Fruit fly (Drosophila melanogaster) whole organism, embryonic: ENCODE results near the gene Ir92a.
A peak's percentile ranks its signal among the peaks of the same experiment; 100 is the strongest.

Experiments used
- Blimp-1 ChIP-seq: fragments of 200-800 bp; sonication (Bioruptor generic); optimal IDR thresholded peaks from 3 replicates; lab custom pipeline; 2018; ENCODE audit warnings: missing biosample characterization, missing genetic modification characterization, mild to moderate bottlenecking, moderate library complexity, missing genetic modification reagents
- BtbVII ChIP-seq: fragments of 200-800 bp; sonication (Bioruptor generic); optimal IDR thresholded peaks from 3 replicates; lab custom pipeline; 2017; ENCODE audit warnings: missing biosample characterization, mild to moderate bottlenecking, missing genetic modification characterization
- CG10565 ChIP-seq: fragments of 200-800 bp; sonication (Bioruptor generic); optimal IDR thresholded peaks from 3 replicates; lab custom pipeline; 2016; ENCODE audit warnings: missing biosample characterization, mild to moderate bottlenecking, missing genetic modification characterization
- CG11398 ChIP-seq: fragments of 200-800 bp; sonication (Bioruptor generic); optimal IDR thresholded peaks from 2 replicates; lab custom pipeline; 2016; ENCODE audit warnings: missing biosample characterization, missing genetic modification characterization
- CG12942 ChIP-seq: fragments of 200-800 bp; sonication (Bioruptor generic); optimal IDR thresholded peaks from 3 replicates; lab custom pipeline; 2016; ENCODE audit warnings: missing biosample characterization, missing genetic modification characterization
- CG13894 ChIP-seq: fragments of 200-800 bp; sonication (Bioruptor generic); optimal IDR thresholded peaks from 3 replicates; lab custom pipeline; 2018; ENCODE audit warnings: missing biosample characterization, mild to moderate bottlenecking, missing genetic modification characterization, moderate library complexity
- CG15073 ChIP-seq: fragments of 200-800 bp; sonication (Bioruptor generic); optimal IDR thresholded peaks from 2 replicates; lab custom pipeline; 2016; ENCODE audit warnings: missing biosample characterization, missing genetic modification characterization
- CG2199 ChIP-seq: fragments of 200-800 bp; sonication (Bioruptor generic); IDR thresholded peaks from 3 replicates; pipeline ENCODE4 v1.3.6; 2022; ENCODE audit warnings: missing biosample characterization, missing genetic modification characterization
- CG3065 ChIP-seq: fragments of 200-800 bp; sonication (Bioruptor generic); optimal IDR thresholded peaks from 2 replicates; lab custom pipeline; 2016; ENCODE audit warnings: missing biosample characterization, missing genetic modification characterization
- CG33213 ChIP-seq: fragments of 200-800 bp; sonication (Bioruptor generic); optimal IDR thresholded peaks from 3 replicates; lab custom pipeline; 2016; ENCODE audit warnings: missing biosample characterization, missing genetic modification characterization
- CG4617 ChIP-seq: fragments of 200-800 bp; sonication (Bioruptor generic); optimal IDR thresholded peaks from 3 replicates; lab custom pipeline; 2016; ENCODE audit warnings: missing biosample characterization, missing genetic modification characterization, borderline replicate concordance
- CG6254 ChIP-seq: fragments of 200-800 bp; sonication (Bioruptor generic); optimal IDR thresholded peaks from 3 replicates; lab custom pipeline; 2017; ENCODE audit warnings: mild to moderate bottlenecking, missing biosample characterization, missing genetic modification reagents, missing genetic modification characterization
- CG7556 ChIP-seq: fragments of 200-800 bp; sonication (Bioruptor generic); optimal IDR thresholded peaks from 2 replicates; lab custom pipeline; 2017; ENCODE audit warnings: missing biosample characterization, mild to moderate bottlenecking, missing genetic modification characterization
- CG8089 ChIP-seq: fragments of 200-800 bp; sonication (Bioruptor generic); optimal IDR thresholded peaks from 3 replicates; lab custom pipeline; 2016; ENCODE audit warnings: missing biosample characterization, missing genetic modification characterization
- CG9876 ChIP-seq: fragments of 200-800 bp; sonication (Bioruptor generic); optimal IDR thresholded peaks from 2 replicates; lab custom pipeline; 2016; ENCODE audit warnings: missing biosample characterization, missing genetic modification characterization
- D19B ChIP-seq: fragments of 200-800 bp; sonication (Bioruptor generic); optimal IDR thresholded peaks from 2 replicates; lab custom pipeline; 2017; ENCODE audit warnings: missing biosample characterization, mild to moderate bottlenecking, missing genetic modification characterization
- Dad ChIP-seq: fragments of 200-800 bp; sonication (Bioruptor generic); optimal IDR thresholded peaks from 3 replicates; lab custom pipeline; 2016; ENCODE audit warnings: missing biosample characterization, missing genetic modification characterization
- HLH3B ChIP-seq: fragments of 200-800 bp; sonication (Bioruptor generic); IDR thresholded peaks from 2 replicates; pipeline ENCODE4 v1.3.6; 2022; ENCODE audit warnings: missing biosample characterization, missing genetic modification characterization
- Hey ChIP-seq: fragments of 200-800 bp; sonication (Bioruptor generic); optimal IDR thresholded peaks from 3 replicates; lab custom pipeline; 2018; ENCODE audit warnings: missing biosample characterization, mild to moderate bottlenecking, missing genetic modification characterization
- MESR4 ChIP-seq: fragments of 200-800 bp; sonication (Bioruptor generic); optimal IDR thresholded peaks from 2 replicates; lab custom pipeline; 2018; ENCODE audit warnings: missing biosample characterization, mild to moderate bottlenecking, missing genetic modification characterization, moderate library complexity
- Optix ChIP-seq: fragments of 200-800 bp; sonication (Bioruptor generic); IDR thresholded peaks from 3 replicates; pipeline ENCODE4 v1.3.6; 2022; ENCODE audit warnings: missing biosample characterization, missing genetic modification characterization
- al ChIP-seq: fragments of 200-800 bp; sonication (Bioruptor generic); IDR thresholded peaks from 2 replicates; pipeline ENCODE4 v1.3.6; 2022; ENCODE audit warnings: missing biosample characterization, missing genetic modification characterization
- ara ChIP-seq: fragments of 200-800 bp; sonication (Bioruptor generic); IDR thresholded peaks from 2 replicates; pipeline ENCODE4 v1.3.6; 2022; ENCODE audit warnings: missing biosample characterization, missing genetic modification characterization
- bbx ChIP-seq: fragments of 200-800 bp; sonication (Bioruptor generic); IDR thresholded peaks from 2 replicates; pipeline ENCODE4 v1.3.6; 2022; ENCODE audit warnings: missing biosample characterization, missing genetic modification characterization; ENCODE audit not compliant: partially characterized antibody
- btn ChIP-seq: fragments of 200-800 bp; sonication (Bioruptor generic); optimal IDR thresholded peaks from 2 replicates; lab custom pipeline; 2016; ENCODE audit warnings: missing biosample characterization, missing genetic modification characterization
- chn ChIP-seq: fragments of 200-800 bp; sonication (Bioruptor generic); optimal IDR thresholded peaks from 2 replicates; lab custom pipeline; 2016; ENCODE audit warnings: missing biosample characterization, missing genetic modification characterization
- corto ChIP-seq: fragments of 200-800 bp; sonication (Bioruptor generic); optimal IDR thresholded peaks from 2 replicates; lab custom pipeline; 2016; ENCODE audit warnings: missing biosample characterization, mild to moderate bottlenecking, missing genetic modification characterization, moderate library complexity
- croc ChIP-seq: fragments of 200-800 bp; sonication (Bioruptor generic); conservative IDR thresholded peaks from 3 replicates; pipeline ENCODE4 v1.3.6; 2022; ENCODE audit warnings: missing biosample characterization, missing genetic modification characterization
- crol ChIP-seq: fragments of 200-800 bp; sonication (Bioruptor generic); IDR thresholded peaks from 2 replicates; pipeline ENCODE4 v1.3.6; 2022; ENCODE audit warnings: missing biosample characterization, missing genetic modification characterization
- fd64A ChIP-seq: fragments of 200-800 bp; sonication (Bioruptor generic); optimal IDR thresholded peaks from 3 replicates; lab custom pipeline; 2018; ENCODE audit warnings: missing biosample characterization, mild to moderate bottlenecking, missing genetic modification characterization
- gsb ChIP-seq: fragments of 200-800 bp; sonication (Bioruptor generic); IDR thresholded peaks from 2 replicates; pipeline ENCODE4 v1.3.6; 2022; ENCODE audit warnings: missing biosample characterization, missing genetic modification characterization
- ind ChIP-seq: fragments of 200-800 bp; sonication (Bioruptor generic); optimal IDR thresholded peaks from 3 replicates; lab custom pipeline; 2016; ENCODE audit warnings: missing biosample characterization, missing genetic modification characterization
- knrl ChIP-seq: fragments of 200-800 bp; sonication (Bioruptor generic); IDR thresholded peaks from 3 replicates; pipeline ENCODE4 v1.3.6; 2022; ENCODE audit warnings: missing biosample characterization, missing genetic modification characterization; ENCODE audit not compliant: partially characterized antibody
- maf-S ChIP-seq: fragments of 200-800 bp; sonication (Bioruptor generic); optimal IDR thresholded peaks from 2 replicates; lab custom pipeline; 2016; ENCODE audit warnings: missing biosample characterization, missing genetic modification characterization
- oc ChIP-seq: fragments of 200-800 bp; sonication (Bioruptor generic); optimal IDR thresholded peaks from 2 replicates; lab custom pipeline; 2018; ENCODE audit warnings: missing biosample characterization, mild to moderate bottlenecking, missing genetic modification characterization, moderate library complexity
- onecut ChIP-seq: fragments of 200-800 bp; sonication (Bioruptor generic); IDR thresholded peaks from 2 replicates; pipeline ENCODE4 v1.3.6; 2022; ENCODE audit warnings: missing biosample characterization, missing genetic modification characterization
- pros ChIP-seq: fragments of 200-800 bp; sonication (Bioruptor generic); optimal IDR thresholded peaks from 3 replicates; lab custom pipeline; 2019; ENCODE audit warnings: missing biosample characterization, mild to moderate bottlenecking, missing genetic modification characterization, moderate library complexity
- psq ChIP-seq: fragments of 200-800 bp; sonication (Bioruptor generic); optimal IDR thresholded peaks from 2 replicates; lab custom pipeline; 2017; ENCODE audit warnings: missing biosample characterization, missing genetic modification characterization
- ro ChIP-seq: fragments of 200-800 bp; sonication (Bioruptor generic); IDR thresholded peaks from 2 replicates; pipeline ENCODE4 v1.3.6; 2022; ENCODE audit warnings: missing biosample characterization, missing genetic modification characterization
- row ChIP-seq: fragments of 200-800 bp; sonication (Bioruptor generic); IDR thresholded peaks from 3 replicates; pipeline ENCODE4 v1.3.6; 2022; ENCODE audit warnings: missing biosample characterization, missing genetic modification characterization
- salm ChIP-seq: fragments of 200-800 bp; sonication (Bioruptor generic); optimal IDR thresholded peaks from 2 replicates; lab custom pipeline; 2018; ENCODE audit warnings: missing biosample characterization, mild to moderate bottlenecking, missing genetic modification characterization
- schlank ChIP-seq: fragments of 200-800 bp; sonication (Bioruptor generic); optimal IDR thresholded peaks from 2 replicates; lab custom pipeline; 2018; ENCODE audit warnings: missing biosample characterization, mild to moderate bottlenecking, missing genetic modification characterization
- sisA ChIP-seq: fragments of 200-800 bp; sonication (Bioruptor generic); IDR thresholded peaks from 2 replicates; pipeline ENCODE4 v1.3.6; 2022; ENCODE audit warnings: missing biosample characterization, missing genetic modification characterization
- slbo ChIP-seq: fragments of 200-800 bp; sonication (Bioruptor generic); IDR thresholded peaks from 2 replicates; pipeline ENCODE4 v1.3.6; 2022; ENCODE audit warnings: missing biosample characterization, missing genetic modification characterization
- ssp ChIP-seq: fragments of 200-800 bp; sonication (Bioruptor generic); IDR thresholded peaks from 2 replicates; pipeline ENCODE4 v1.3.6; 2022; ENCODE audit warnings: missing biosample characterization, missing genetic modification characterization
- tap ChIP-seq: fragments of 200-800 bp; optimal IDR thresholded peaks from 3 replicates; lab custom pipeline; 2019; ENCODE audit warnings: missing biosample characterization, mild to moderate bottlenecking, missing genetic modification characterization, moderate library complexity
- tup ChIP-seq: fragments of 200-800 bp; sonication (Bioruptor generic); optimal IDR thresholded peaks from 2 replicates; lab custom pipeline; 2016; ENCODE audit warnings: missing biosample characterization, mild to moderate bottlenecking, missing genetic modification characterization, moderate library complexity
- usp ChIP-seq: fragments of >200 bp; optimal IDR thresholded peaks from 2 replicates; lab custom pipeline; 2017; ENCODE audit warnings: missing biosample characterization, missing genetic modification characterization
- wdn ChIP-seq: fragments of 200-800 bp; sonication (Bioruptor generic); IDR thresholded peaks from 2 replicates; pipeline ENCODE4 v1.3.6; 2022; ENCODE audit warnings: missing biosample characterization, missing genetic modification characterization
- zen ChIP-seq: fragments of 200-800 bp; sonication (Bioruptor generic); optimal IDR thresholded peaks from 3 replicates; lab custom pipeline; 2018; ENCODE audit warnings: missing biosample characterization, mild to moderate bottlenecking, missing genetic modification characterization, moderate library complexity

Ir92a gene

dm6 chr3R:20292030-20292879, 46.5 kb upstream of the Ir92a start (continued):
- TF ChIP-seq CG6254 (GFP tag; lab: Kevin White, UChicago) (no peak), ara (GFP tag; lab: Robert Waterston, UW) (peak; percentile 58; the same call in 1 of the 2 replicates), Dad (GFP tag; lab: Kevin White, UChicago) (peak; percentile 2), pros (GFP tag; lab: Kevin White, UChicago) (peak; percentile 57), MESR4 (GFP tag; lab: Kevin White, UChicago) (no peak), slbo (GFP tag; lab: Robert Waterston, UW) (no peak), maf-S (GFP tag; lab: Kevin White, UChicago) (no peak), corto (GFP tag; lab: Kevin White, UChicago) (no peak), CG12942 (peak; percentile 3), croc (peak; percentile 19; the same call in 1 of the 3 replicates), al (GFP tag; lab: Robert Waterston, UW) (no peak), D19B (GFP tag; lab: Kevin White, UChicago) (no peak), onecut (GFP tag; lab: Robert Waterston, UW) (no peak), btn (peak; percentile 52), CG8089 (GFP tag; lab: Kevin White, UChicago) (no peak), usp (no peak), sisA (GFP tag; lab: Robert Waterston, UW) (peak; percentile 42; the same call in 1 of the 2 replicates), row (GFP tag; lab: Robert Waterston, UW) (peak; percentile 59; the same call in 2 of the 3 replicates), CG33213 (GFP tag; lab: Kevin White, UChicago) (no peak), knrl (GFP tag; lab: Robert Waterston, UW) (no peak), psq (GFP tag; lab: Kevin White, UChicago) (no peak), schlank (tag; lab: Kevin White, UChicago) (no peak), chn (peak; percentile 70), CG11398 (no peak), tup (no peak), HLH3B (no peak; the same call in 1 of the 2 replicates), CG3065 (GFP tag; lab: Kevin White, UChicago) (no peak), CG7556 (GFP tag; lab: Kevin White, UChicago) (peak; percentile 85), ro (no peak), Optix (GFP tag; lab: Robert Waterston, UW) (no peak), gsb (GFP tag; lab: Robert Waterston, UW) (no peak), Blimp-1 (GFP tag; lab: Kevin White, UChicago) (no peak), Hey (tag; lab: Kevin White, UChicago) (no peak), CG10565 (no peak), fd64A (GFP tag; lab: Kevin White, UChicago) (no peak), bbx (GFP tag; lab: Robert Waterston, UW) (peak; percentile 44; the same call in 1 of the 2 replicates), BtbVII (no peak), ssp (GFP tag; lab: Robert Waterston, UW) (0 out of 2 replicates have a peak, but pooled peaks have one; percentile 15), tap (tag; lab: Kevin White, UChicago) (no peak), CG15073 (GFP tag; lab: Kevin White, UChicago) (no peak), oc (tag; lab: Kevin White, UChicago) (peak; percentile 46), CG13894 (no peak), ind (peak; percentile 7), salm (tag; lab: Kevin White, UChicago) (no peak), CG9876 (GFP tag; lab: Kevin White, UChicago) (no peak), zen (tag; lab: Kevin White, UChicago) (peak; percentile 53), CG4617 (GFP tag; lab: Kevin White, UChicago) (no peak), wdn (no peak), crol (GFP tag; lab: Robert Waterston, UW) (peak; percentile 92), CG2199 (GFP tag; lab: Robert Waterston, UW) (no peak)
